Fruit fly (Drosophila melanogaster): ENCODE data around the gene BBS8.

BBS8 gene

dm6 chr2L:414593-415399, 7.9 kb upstream of the BBS8 start, which contains the start of the genes AP-2alpha and ebi (continued):
- TF ChIP-seq net (GFP tag; optimal IDR thresholded peaks at IDR 0.05), result peak; percentile 83
- peak; percentile 20 for TF ChIP-seq Hr38 (GFP tag; optimal IDR thresholded peaks at IDR 0.05)
- TF ChIP-seq CG10631 (GFP tag; optimal IDR thresholded peaks at IDR 0.05), result peak; percentile 88
- TF ChIP-seq CG8632 (GFP tag; optimal IDR thresholded peaks at IDR 0.05), result peak; percentile 78
- TF ChIP-seq cyc (GFP tag; optimal IDR thresholded peaks at IDR 0.05), result peak; percentile 94
- TF ChIP-seq Met (GFP tag; optimal IDR thresholded peaks at IDR 0.05), result peak; percentile 88
- TF ChIP-seq Eip93F (GFP tag; optimal IDR thresholded peaks at IDR 0.05), result no peak
- TF ChIP-seq Sox15 (GFP tag; optimal IDR thresholded peaks at IDR 0.05), result peak; percentile 92
- TF ChIP-seq CG6808 (GFP tag; optimal IDR thresholded peaks at IDR 0.05), result peak; percentile 77
- TF ChIP-seq fd85E (GFP tag; optimal IDR thresholded peaks at IDR 0.05), result no peak
- peak; percentile 81 for TF ChIP-seq CG34406 (GFP tag; optimal IDR thresholded peaks at IDR 0.05)
- TF ChIP-seq ss (GFP tag; optimal IDR thresholded peaks at IDR 0.05), result peak; percentile 34 to 70
- peak; percentile 94 for TF ChIP-seq pdm3 (GFP tag; optimal IDR thresholded peaks at IDR 0.05)
- peak; percentile 87 for TF ChIP-seq topi (GFP tag; optimal IDR thresholded peaks at IDR 0.05)
- peak; percentile 92 for TF ChIP-seq esn (GFP tag; optimal IDR thresholded peaks at IDR 0.05)
- peak; percentile 85 for TF ChIP-seq acj6 (GFP tag; optimal IDR thresholded peaks at IDR 0.05)

- TF ChIP-seq CG1621 (tag; optimal IDR thresholded peaks at IDR 0.05), result peak; percentile 63
- peak; percentile 81 for TF ChIP-seq CG3919 (GFP tag; optimal IDR thresholded peaks at IDR 0.05)
- no peak for TF ChIP-seq CG10631 (GFP tag; optimal IDR thresholded peaks at IDR 0.05)
- peak; percentile 49 for TF ChIP-seq CG6163 (GFP tag; IDR thresholded peaks at IDR 0.05)
- TF ChIP-seq CG11762 (GFP tag; optimal IDR thresholded peaks at IDR 0.05; ENCODE audit: insufficient read depth), result peak; percentile 36
- peak; percentile 69 for TF ChIP-seq lz (GFP tag; optimal IDR thresholded peaks at IDR 0.05)
- peak; percentile 61 for TF ChIP-seq OdsH (GFP tag; optimal IDR thresholded peaks at IDR 0.05)
- TF ChIP-seq CG16779 (tag; optimal IDR thresholded peaks at IDR 0.05), result peak; percentile 69
- TF ChIP-seq CG8119 (GFP tag; IDR thresholded peaks at IDR 0.05), result no peak; the same call in 2 of the 3 replicates
- TF ChIP-seq dac (GFP tag; optimal IDR thresholded peaks at IDR 0.05), result peak; percentile 48
- peak; percentile 74 for TF ChIP-seq pdm3 (GFP tag; optimal IDR thresholded peaks at IDR 0.05)
- TF ChIP-seq Hr4 (GFP tag; optimal IDR thresholded peaks at IDR 0.05), result no peak
- peak; percentile 59 for TF ChIP-seq svp (GFP tag)
- peak; percentile 42 for TF ChIP-seq Blimp-1 (GFP tag; optimal IDR thresholded peaks at IDR 0.05)
- peak; percentile 71 for TF ChIP-seq CG34406 (GFP tag; optimal IDR thresholded peaks at IDR 0.05)
- TF ChIP-seq CG8632 (GFP tag; optimal IDR thresholded peaks at IDR 0.05), result peak; percentile 71
- peak; percentile 94 for TF ChIP-seq Eip78C (GFP tag)
- no peak for TF ChIP-seq Lpt (GFP tag; optimal IDR thresholded peaks at IDR 0.05)
- TF ChIP-seq fd59A (GFP tag; optimal IDR thresholded peaks at IDR 0.05), result peak; percentile 28
- peak; percentile 76 for TF ChIP-seq Eip75B (GFP tag; optimal IDR thresholded peaks at IDR 0.05)
- peak; percentile 32 for TF ChIP-seq Ets21C (GFP tag; optimal IDR thresholded peaks at IDR 0.05)
- TF ChIP-seq cyc (GFP tag; optimal IDR thresholded peaks at IDR 0.05), result peak; percentile 66
- peak; percentile 19 for TF ChIP-seq dsx (GFP tag; optimal IDR thresholded peaks at IDR 0.05; ENCODE audit: poor library complexity, severe bottlenecking)
- peak; percentile 66 for TF ChIP-seq Sox14 (GFP tag; optimal IDR thresholded peaks at IDR 0.05)
- peak; percentile 63 for TF ChIP-seq fd85E (GFP tag; optimal IDR thresholded peaks at IDR 0.05)
- no peak for TF ChIP-seq CG6276 (GFP tag; optimal IDR thresholded peaks at IDR 0.05)
- peak; percentile 64 for TF ChIP-seq CG9139 (GFP tag; optimal IDR thresholded peaks at IDR 0.05)
- peak; percentile 76 for TF ChIP-seq Met (GFP tag; optimal IDR thresholded peaks at IDR 0.05)
- peak; percentile 56 for TF ChIP-seq CG6792 (GFP tag; optimal IDR thresholded peaks at IDR 0.05)
- TF ChIP-seq net (GFP tag; optimal IDR thresholded peaks at IDR 0.05), result peak; percentile 76
- peak; percentile 90 for TF ChIP-seq CG6854 (GFP tag; optimal IDR thresholded peaks at IDR 0.05)
- peak; percentile 71 for TF ChIP-seq CG6808 (GFP tag; optimal IDR thresholded peaks at IDR 0.05)
- no peak for TF ChIP-seq Sox15 (GFP tag; optimal IDR thresholded peaks at IDR 0.05)
- peak; percentile 12 for TF ChIP-seq CG32006 (GFP tag; optimal IDR thresholded peaks at IDR 0.05)
- TF ChIP-seq Smox (GFP tag; optimal IDR thresholded peaks at IDR 0.05), result peak; percentile 68
- peak; percentile 4 for TF ChIP-seq Eip93F (GFP tag; optimal IDR thresholded peaks at IDR 0.05)
- TF ChIP-seq eg (GFP tag; IDR thresholded peaks at IDR 0.05), result peak; percentile 63; the same call in 2 of the 3 replicates
- peak; percentile 68 for TF ChIP-seq achi (GFP tag; optimal IDR thresholded peaks at IDR 0.05)
- TF ChIP-seq CG11902 (GFP tag; optimal IDR thresholded peaks at IDR 0.05), result no peak
- peak; percentile 61 for TF ChIP-seq acj6 (GFP tag; optimal IDR thresholded peaks at IDR 0.05)
- TF ChIP-seq CG7368 (GFP tag; optimal IDR thresholded peaks at IDR 0.05), result peak; percentile 69
Measured at dm6 chr2L:419620-420184, 3.0 kb upstream of the BBS8 start, which contains the start of the genes CG13690 and RpLP1. CG13690 (minus strand) TSS chr2L:419652. RpLP1 (plus strand) TSS chr2L:419952.

Data from whole organism, prepupa.